Worm (Caenorhabditis elegans): ENCODE measurements around the gene cut-5.

DNA sequence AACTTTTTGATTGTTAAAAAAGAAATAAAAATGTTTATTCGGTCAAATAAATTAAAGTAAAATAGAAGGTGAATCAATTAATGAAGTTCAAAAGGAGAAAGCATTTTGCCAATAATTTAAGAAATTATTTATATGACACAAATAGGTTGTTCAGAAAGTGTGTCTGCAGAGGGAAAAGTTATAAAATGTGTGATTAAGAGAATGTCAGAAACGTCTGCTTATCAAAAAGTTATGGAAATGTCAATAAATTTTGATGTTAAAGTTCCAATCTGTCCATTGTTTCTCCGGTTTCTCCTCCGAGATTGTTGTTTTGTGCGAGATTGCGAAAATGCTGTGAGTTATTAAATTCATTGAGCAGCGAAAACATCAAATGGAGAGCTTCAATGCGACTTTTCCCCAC, 41.7 kb upstream of the cut-5 start, which contains the start of gene rme-4:
- no peak for TF ChIP-seq eyg-1 (tag; optimal IDR thresholded peaks at IDR 0.05)
- TF ChIP-seq ama-1 (optimal IDR thresholded peaks at IDR 0.05): no peak
- TF ChIP-seq ceh-45 (GFP tag; IDR thresholded peaks at IDR 0.05): no peak
- TF ChIP-seq pax-1 (tag; optimal IDR thresholded peaks at IDR 0.05): no peak
- no peak for TF ChIP-seq che-1 (tag; optimal IDR thresholded peaks at IDR 0.05)
- no peak for TF ChIP-seq ceh-19 (GFP tag; optimal IDR thresholded peaks at IDR 0.05)
- no peak for TF ChIP-seq nhr-11 (tag; optimal IDR thresholded peaks at IDR 0.05)
- TF ChIP-seq ceh-2 (tag; optimal IDR thresholded peaks at IDR 0.05): no peak
- no peak for TF ChIP-seq nfya-1 (tag; optimal IDR thresholded peaks at IDR 0.05)
